Worm (Caenorhabditis elegans) whole organism, L4 larva: ENCODE measurements around the gene sma-2.

Source experiments
- R02D3.7 ChIP-seq: fragments of 150-350 bp; sonication (generic microtip); optimal IDR thresholded peaks from 3 replicates; lab custom pipeline; 2014; ENCODE audit warnings: missing biosample characterization, missing genetic modification characterization
- ceh-82 ChIP-seq: sonication (generic microtip); optimal IDR thresholded peaks from 2 replicates; lab custom pipeline; 2017; ENCODE audit warnings: missing biosample characterization, missing genetic modification characterization
- lin-13 ChIP-seq: fragments of 150-350 bp; optimal IDR thresholded peaks from 2 replicates; lab custom pipeline; 2014; ENCODE audit warnings: missing biosample characterization, missing genetic modification reagents, missing genetic modification characterization
- madf-5 ChIP-seq, 2 experiments: fragments of 200-800 bp; sonication (Bioruptor generic); IDR thresholded peaks; 2 replicates each; pipeline ENCODE4 v1.3.6; 2022; ENCODE audit warnings: missing compliant biosample characterization in 2 of 2, missing genetic modification characterization in 2 of 2
- nhr-102 ChIP-seq: sonication (generic microtip); optimal IDR thresholded peaks from 2 replicates; lab custom pipeline; 2016; ENCODE audit warnings: mild to moderate bottlenecking, missing genetic modification characterization, moderate library complexity, missing compliant biosample characterization
- nhr-25 ChIP-seq: sonication (generic microtip); optimal IDR thresholded peaks from 2 replicates; lab custom pipeline; 2017; ENCODE audit warnings: missing genetic modification characterization, mild to moderate bottlenecking, missing compliant biosample characterization, antibody characterized with exemption, moderate library complexity, borderline replicate concordance; ENCODE audit not compliant: insufficient read depth
- nhr-28 ChIP-seq: fragments of 150-350 bp; optimal IDR thresholded peaks from 2 replicates; lab custom pipeline; 2014; ENCODE audit warnings: missing biosample characterization, missing genetic modification characterization
- nhr-77 ChIP-seq: fragments of 150-350 bp; optimal IDR thresholded peaks from 2 replicates; lab custom pipeline; 2014; ENCODE audit warnings: missing biosample characterization, missing genetic modification characterization

ce11 chrIII:8741276-8741860 is 8.1 kb upstream of the sma-2 start, which contains the start of gene pdhk-2:
- TF ChIP-seq nhr-25 (tag; lab: Kevin White, UChicago): peak; percentile 64
- no peak for TF ChIP-seq R02D3.7 (tag; lab: Kevin White, UChicago)
- no peak for TF ChIP-seq ceh-82 (tag; lab: Kevin White, UChicago)
- TF ChIP-seq nhr-102 (tag; lab: Kevin White, UChicago): peak; percentile 91
- TF ChIP-seq nhr-28: peak; percentile 73
- peak; percentile 73 for TF ChIP-seq nhr-77 (tag; lab: Kevin White, UChicago)
- TF ChIP-seq madf-5 (GFP tag; IDR thresholded peaks at IDR 0.05; lab: Robert Waterston, UW): no peak
- TF ChIP-seq lin-13: peak; percentile 82
